Fruit fly (Drosophila melanogaster) ovary, adult (tissue): ENCODE results near the gene PEK.

ENCODE experiments used
- CG17801 ChIP-seq: fragments of 200-800 bp; optimal IDR thresholded peaks from 2 replicates; lab custom pipeline; 2019; ENCODE audit warnings: missing biosample characterization, mild to moderate bottlenecking, missing genetic modification characterization, moderate library complexity; ENCODE audit not compliant: partially characterized antibody

PEK gene

dm6 chr3R:5464481-5464880 lies at the start of gene PEK:
PEK (minus strand) TSS chr3R:5464753.
- peak; percentile 21 for TF ChIP-seq CG17801 (GFP tag; lab: Kevin White, UChicago)

- no peak for TF ChIP-seq CG17801 (GFP tag; lab: Kevin White, UChicago)
Measured at dm6 chr3R:5503789-5504387, 39.3 kb upstream of the PEK start.

DNA sequence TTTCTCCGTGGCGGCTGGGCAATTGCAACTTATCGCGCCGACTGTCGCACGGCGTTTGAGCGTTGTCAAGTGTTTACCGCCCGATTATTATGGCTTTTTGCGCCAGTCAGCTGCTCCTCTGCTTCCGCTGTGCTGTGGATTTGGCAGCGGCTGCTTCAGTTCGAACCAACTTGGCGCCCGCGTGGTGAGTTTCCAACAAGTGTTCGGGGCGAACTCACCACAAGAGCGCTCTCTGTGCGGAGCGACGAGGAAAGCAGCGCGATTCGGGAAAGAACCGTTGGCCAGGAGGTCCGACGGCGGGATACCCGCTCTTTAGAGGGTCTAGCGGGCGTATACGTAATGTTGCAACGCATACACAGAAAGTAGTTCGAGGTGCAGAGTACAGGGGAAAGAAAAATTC lies 38.1 kb upstream of the PEK start, which contains the start of gene NKCC:
Gene NKCC, minus strand, starts transcription at position 57 of the 400 bp plus-strand sequence.
- no peak for TF ChIP-seq CG17801 (GFP tag; lab: Kevin White, UChicago)

DNA sequence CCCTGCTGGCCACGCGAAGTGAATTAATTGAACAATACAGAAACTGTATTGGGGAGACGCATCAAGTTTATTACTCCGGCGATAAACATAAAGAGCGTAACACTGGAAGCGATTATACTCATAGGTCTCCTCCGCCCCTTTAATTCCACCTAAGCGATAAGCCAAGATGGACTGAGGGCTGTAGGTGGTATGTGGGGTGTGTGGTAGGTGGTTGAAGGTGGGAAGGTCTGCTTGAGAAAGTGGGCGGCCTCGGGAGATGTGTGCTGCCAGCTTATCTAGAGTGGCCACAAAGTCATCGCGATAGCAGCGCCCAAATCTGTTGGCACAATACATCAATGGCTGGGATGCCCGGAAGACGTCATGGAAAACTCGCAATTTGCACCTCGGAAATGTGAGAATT lies 33.0 kb upstream of the PEK start:
- TF ChIP-seq CG17801 (GFP tag; lab: Kevin White, UChicago) = no peak

dm6 chr3R:5485295-5485718 lies 20.8 kb upstream of the PEK start, which contains the start of gene CG31550:
CG31550 (plus strand) TSS chr3R:5485543.
- TF ChIP-seq CG17801 (GFP tag; lab: Kevin White, UChicago) = peak; percentile 64

DNA sequence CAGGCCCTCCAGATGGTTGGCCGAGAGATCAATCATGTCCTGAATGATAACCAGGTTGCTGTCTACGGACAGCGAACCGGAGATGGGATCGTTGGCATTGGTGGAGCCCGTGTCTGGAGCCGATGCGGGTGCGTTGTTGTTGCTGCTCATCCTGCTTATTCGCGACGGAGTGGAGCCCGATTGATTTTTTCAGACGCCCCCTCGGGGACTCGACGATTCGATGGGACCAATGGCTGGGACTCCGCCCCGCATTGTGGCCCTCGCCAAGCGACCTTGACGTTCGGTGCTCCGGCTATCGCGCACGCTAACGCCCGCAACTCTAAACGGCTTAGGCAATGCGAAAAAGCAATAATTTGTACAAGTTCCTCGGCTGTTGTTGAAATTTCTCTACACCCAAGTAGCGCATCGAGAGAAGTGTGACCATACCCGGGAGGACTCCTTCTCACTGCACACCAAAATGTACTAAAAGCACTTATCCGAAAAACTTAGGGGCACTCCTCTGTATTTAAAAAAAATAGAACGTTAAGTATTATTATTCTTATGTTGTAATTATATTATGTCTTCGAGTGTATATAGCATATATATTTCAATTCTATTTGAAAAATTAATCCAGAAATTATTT lies 19.0 kb upstream of the PEK start, which contains the start of gene ksr:
Gene ksr, minus strand, starts transcription at position 419 of the 622 bp plus-strand sequence.
- peak; percentile 11 for TF ChIP-seq CG17801 (GFP tag; lab: Kevin White, UChicago)

DNA sequence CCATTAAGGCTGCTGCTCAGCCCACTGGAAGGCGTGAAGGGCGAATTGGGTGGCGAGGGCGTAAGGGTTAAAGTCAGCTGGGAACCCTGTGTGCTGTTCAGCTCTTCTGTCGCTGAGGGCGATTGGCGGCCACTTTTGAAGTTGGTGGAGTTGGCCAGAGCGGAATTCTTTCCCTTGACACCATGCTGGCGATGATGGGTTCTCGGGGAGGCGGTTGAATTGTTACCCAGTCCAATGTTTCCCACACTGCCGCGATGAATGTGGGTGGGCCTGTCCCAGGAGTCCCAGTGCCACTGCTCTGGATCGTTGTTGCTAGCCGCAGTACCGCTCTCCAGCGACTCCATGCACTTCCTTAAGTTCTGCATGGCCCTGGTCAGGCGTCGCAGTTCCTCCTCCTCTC lies 18.2 kb upstream of the PEK start:
- TF ChIP-seq CG17801 (GFP tag; lab: Kevin White, UChicago) = no peak

DNA sequence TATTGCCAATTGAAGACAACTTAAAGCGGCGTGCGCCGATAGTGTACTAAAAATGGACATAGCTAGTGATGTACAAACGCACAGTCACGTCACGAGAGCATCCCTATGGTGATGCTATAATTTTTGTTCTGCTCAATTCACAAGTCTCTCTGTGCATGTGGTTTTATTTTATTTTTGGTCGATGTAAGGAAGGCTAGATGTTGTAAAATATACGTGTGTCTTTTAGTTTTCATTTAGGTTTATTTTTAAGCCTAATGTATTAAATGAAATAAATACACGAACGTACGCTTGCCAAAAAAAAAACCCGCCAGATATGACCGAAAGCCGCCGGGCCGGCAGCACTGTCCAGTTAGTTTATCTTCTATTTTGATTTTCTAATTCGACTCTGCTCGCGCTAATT lies 10.0 kb upstream of the PEK start, which contains the start of the genes CG45100, HDAC3 and Hcs:
Gene CG45100, minus strand, starts transcription at position 50 of the 400 bp plus-strand sequence.
Gene HDAC3, minus strand, starts transcription at position 50 of the 400 bp plus-strand sequence.
Gene Hcs, plus strand, starts transcription at position 349 of the 400 bp plus-strand sequence.
- TF ChIP-seq CG17801 (GFP tag; lab: Kevin White, UChicago) = no peak

DNA sequence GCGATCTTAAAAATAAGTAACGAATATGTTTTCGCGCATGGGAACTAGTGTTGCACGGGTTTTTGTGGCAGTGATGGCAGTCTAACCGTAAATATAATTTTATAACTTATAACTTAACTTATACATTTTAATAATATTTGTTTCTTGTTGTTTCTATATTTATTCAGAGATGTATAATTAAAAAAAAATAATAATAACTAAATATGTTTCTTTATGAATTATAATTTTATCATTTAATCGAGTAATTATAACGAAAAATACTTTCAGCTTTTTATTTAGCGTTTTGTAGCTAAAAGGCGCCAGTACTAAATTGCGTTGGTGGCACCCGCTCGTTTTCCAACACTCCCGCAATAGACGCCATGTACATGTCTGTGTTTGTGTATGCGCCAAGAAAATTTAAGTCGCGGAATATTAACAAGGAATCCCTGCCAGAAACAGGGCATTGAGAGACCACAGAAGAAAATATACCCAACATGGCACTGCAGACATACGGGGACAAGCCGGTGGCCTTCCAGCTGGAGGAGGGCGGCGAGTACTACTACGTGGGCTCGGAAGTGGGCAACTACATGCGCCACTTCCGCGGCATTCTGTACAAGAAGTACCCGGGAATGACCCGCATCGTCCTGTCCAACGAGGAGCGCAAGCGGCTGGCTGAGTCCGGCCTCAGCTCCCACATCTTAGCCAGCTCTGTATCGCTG lies 6.2 kb upstream of the PEK start, which contains the start of the genes mRpL44 and Snr1:
Gene mRpL44, minus strand, starts transcription at position 51 of the 698 bp plus-strand sequence.
Gene Snr1, plus strand, starts transcription at position 341 of the 698 bp plus-strand sequence.
- peak; percentile 45 for TF ChIP-seq CG17801 (GFP tag; lab: Kevin White, UChicago)

DNA sequence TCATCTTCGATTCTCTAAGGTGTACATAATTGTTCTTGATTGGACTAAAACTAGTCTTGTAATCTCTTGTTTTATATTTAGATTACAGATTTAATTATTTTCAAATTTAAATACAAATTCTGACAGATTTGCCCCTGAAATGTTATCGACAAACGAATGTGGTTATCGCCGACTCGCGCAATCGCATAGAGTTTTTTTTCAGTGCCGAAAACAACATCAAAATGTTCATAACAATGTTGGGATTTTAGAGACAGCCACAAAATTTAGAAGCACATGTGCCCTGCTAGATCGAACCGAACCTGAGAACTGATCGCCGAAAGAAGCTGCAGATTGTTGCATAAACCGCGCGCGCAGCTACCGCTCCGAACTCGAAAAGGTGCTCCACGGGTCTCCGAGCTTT lies 3.1 kb upstream of the PEK start, which contains the start of gene POLDIP2:
Gene POLDIP2, plus strand, starts transcription at position 160 of the 400 bp plus-strand sequence.
- no peak for TF ChIP-seq CG17801 (GFP tag; lab: Kevin White, UChicago)

- TF ChIP-seq CG17801 (GFP tag; lab: Kevin White, UChicago) = peak; percentile 84
Measured at dm6 chr3R:5466875-5467274, 2.3 kb upstream of the PEK start, which contains the start of gene RpL35A. RpL35A (minus strand) TSS chr3R:5467101.

DNA sequence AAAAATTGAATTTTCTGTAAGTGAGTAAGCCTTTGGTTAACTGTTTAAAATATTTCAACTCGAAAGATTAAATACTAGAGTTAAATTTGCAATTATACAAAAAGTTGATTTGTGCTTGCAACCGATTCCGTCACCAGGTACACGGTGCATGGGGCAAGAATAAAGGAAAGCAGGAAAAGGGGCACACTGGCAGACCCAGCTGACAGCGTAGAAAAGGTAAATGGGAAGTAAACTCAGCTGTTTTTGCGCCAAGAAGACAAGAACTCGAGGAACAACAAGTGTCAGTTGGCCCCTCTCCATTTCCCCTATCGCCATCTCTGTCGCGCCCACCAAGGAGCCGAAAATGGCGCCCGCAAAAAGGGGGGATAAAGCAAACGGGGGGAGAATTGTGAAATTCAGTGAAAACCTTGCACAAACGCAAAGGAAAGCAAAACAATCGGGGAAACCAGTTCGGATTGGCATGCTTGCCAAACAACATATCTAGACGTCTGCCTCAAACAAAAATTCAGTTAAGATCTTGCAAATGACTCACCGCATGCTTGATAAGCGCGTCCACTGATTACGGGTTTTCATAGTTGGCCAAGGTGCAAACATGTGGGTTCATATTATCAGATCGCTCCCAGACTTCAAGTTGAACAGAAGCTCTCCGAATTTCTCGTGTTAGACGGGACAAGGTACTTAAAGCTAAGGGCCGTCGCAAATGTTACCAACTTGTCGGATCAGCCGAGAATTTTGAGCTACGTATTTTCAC lies 1.2 kb downstream of the PEK start:
- TF ChIP-seq CG17801 (GFP tag; lab: Kevin White, UChicago) = no peak

DNA sequence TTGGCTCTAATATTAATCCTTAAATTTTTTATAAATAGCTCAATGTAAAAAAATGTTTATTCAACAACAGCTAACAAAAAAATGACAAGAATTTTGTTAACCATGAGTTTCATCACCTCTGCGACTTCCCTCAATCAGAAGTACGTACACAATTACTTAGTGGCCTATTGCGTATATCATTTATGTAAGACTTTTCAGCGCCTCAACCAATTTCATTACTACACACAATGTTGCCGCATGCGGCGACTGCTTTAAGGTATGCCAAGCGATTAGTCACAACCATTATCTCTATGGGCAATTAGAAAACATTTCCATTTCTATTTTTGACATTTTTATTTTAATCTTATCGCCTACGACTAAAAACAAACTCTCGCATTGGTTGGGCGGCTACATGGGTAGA lies 5.9 kb downstream of the PEK start:
- no peak for TF ChIP-seq CG17801 (GFP tag; lab: Kevin White, UChicago)

DNA sequence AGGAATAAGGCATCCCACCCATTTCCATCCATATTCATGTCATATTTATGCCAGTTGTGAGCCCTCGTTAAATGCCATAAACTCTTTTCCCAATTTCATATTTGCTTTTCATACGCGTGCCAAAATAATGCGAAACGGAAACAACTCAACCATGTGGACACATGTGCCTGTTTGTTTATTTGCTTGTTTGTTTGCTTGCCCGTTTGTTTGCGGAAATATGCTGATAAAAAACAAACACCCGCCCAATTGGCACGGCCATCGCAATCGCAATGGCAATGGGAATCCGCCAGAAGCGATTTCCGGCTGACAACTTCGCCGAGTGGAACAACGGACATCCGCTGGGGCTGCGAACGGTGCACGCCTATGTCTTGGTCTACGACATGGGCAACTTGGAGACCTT lies 10.2 kb downstream of the PEK start:
- TF ChIP-seq CG17801 (GFP tag; lab: Kevin White, UChicago) = no peak
